Fruit fly (Drosophila melanogaster) Kc167 (cell line): ENCODE results near the gene CG2680.

Experiments
- Myc ChIP-seq: fragments of >200 bp; optimal IDR thresholded peaks from 2 replicates; lab custom pipeline; 2017; ENCODE audit warnings: missing external identifiers
- h ChIP-seq: fragments of >200 bp; optimal IDR thresholded peaks from 3 replicates; lab custom pipeline; 2018; ENCODE audit warnings: missing external identifiers
- insv ChIP-seq: fragments of >200 bp; optimal IDR thresholded peaks from 3 replicates; lab custom pipeline; 2018; ENCODE audit warnings: missing external identifiers
- ttk ChIP-seq: sonication (Bioruptor generic); optimal IDR thresholded peaks from 2 replicates; lab custom pipeline; 2017; ENCODE audit warnings: missing external identifiers

DNA sequence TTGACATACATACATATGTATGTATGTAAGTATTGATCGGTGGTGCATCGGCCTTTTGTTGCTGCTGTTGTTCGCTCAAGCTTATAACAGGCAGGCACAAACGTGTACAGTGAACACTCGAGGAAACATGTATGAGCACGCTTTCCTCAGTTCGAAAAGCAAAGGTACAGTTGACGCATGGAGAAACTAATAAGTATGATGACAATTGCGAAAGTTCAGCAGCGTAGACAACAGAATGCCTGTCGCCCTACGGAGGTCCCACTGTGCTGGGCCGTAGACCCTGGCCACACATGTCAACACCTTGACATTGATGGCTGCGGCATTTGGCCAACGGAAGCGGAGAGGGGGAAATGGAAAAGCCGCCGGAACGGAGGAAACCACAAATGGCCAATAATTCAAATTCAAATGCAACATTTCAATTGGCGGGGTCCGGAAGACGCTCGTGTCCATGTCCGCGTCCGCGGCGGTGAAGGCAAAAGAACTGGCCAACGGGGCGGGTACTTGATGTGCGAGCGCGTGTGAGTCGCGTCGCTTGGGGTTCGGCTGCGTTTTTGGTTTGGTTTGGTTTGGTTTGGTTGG is 1.0 kb upstream of the CG2680 start, which contains the start of gene CG2681:
- TF ChIP-seq Myc (lab: Kevin White, UChicago) (no peak), insv (lab: Kevin White, UChicago) (no peak), h (no peak), ttk (lab: Kevin White, UChicago) (no peak)
